Worm (Caenorhabditis elegans): ENCODE results near the gene ztf-31.

Gene ztf-31

DNA sequence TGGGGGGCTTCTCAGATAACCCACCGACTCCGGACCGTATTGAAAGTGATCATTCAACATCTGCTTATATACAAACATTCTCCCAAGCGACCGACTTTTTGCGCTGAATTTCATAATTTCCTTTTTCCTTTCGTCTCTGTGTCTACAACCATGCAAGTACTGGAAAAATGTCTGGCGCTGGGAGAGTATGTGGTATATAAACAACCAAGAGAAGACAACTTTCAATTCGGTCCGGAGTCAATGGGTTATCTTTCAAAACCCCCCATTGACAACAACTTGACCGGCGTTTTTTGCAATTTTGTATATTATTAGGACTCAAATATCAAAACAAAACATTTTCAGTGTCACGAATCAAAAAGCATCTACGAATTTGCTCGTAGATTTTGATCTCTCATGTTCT is 37.3 kb downstream of the ztf-31 start (continued):
- TF ChIP-seq die-1 (tag; optimal IDR thresholded peaks at IDR 0.05): peak; percentile 16
- peak; percentile 46; the same call in 1 of the 2 replicates for TF ChIP-seq attf-3 (GFP tag; conservative IDR thresholded peaks at IDR 0.05)
- no peak for TF ChIP-seq xnd-1 (tag; optimal IDR thresholded peaks at IDR 0.05)
- no peak for TF ChIP-seq him-1 (tag; optimal IDR thresholded peaks at IDR 0.05)
- TF ChIP-seq nhr-27 (tag; optimal IDR thresholded peaks at IDR 0.05): peak; percentile 30
- TF ChIP-seq tlf-1 (GFP tag; optimal IDR thresholded peaks at IDR 0.05): peak; percentile 51
- no peak for TF ChIP-seq fkh-3 (tag; optimal IDR thresholded peaks at IDR 0.05)
- peak; percentile 23 for TF ChIP-seq ets-4 (GFP tag; optimal IDR thresholded peaks at IDR 0.05)
- no peak for TF ChIP-seq madf-3 (GFP tag; IDR thresholded peaks at IDR 0.05)
- TF ChIP-seq lir-1 (GFP tag; conservative IDR thresholded peaks at IDR 0.05): no peak
- no peak for TF ChIP-seq efl-1 (GFP tag; optimal IDR thresholded peaks at IDR 0.05)
- TF ChIP-seq attf-5 (GFP tag; optimal IDR thresholded peaks at IDR 0.05): peak; percentile 58
- TF ChIP-seq ceh-91 (GFP tag; IDR thresholded peaks at IDR 0.05): no peak
- peak; percentile 62 for TF ChIP-seq madf-10 (tag; optimal IDR thresholded peaks at IDR 0.05)
- peak; percentile 49 for TF ChIP-seq snpc-1.3 (tag; optimal IDR thresholded peaks at IDR 0.05; ENCODE audit: insufficient read depth)
- no peak for TF ChIP-seq sdz-38 (tag; optimal IDR thresholded peaks at IDR 0.05)
- peak; percentile 79 for TF ChIP-seq C06A6.2 (GFP tag; conservative IDR thresholded peaks at IDR 0.05)
- no peak for TF ChIP-seq ama-1 (optimal IDR thresholded peaks at IDR 0.05)
- no peak for TF ChIP-seq ama-1 (GFP tag; optimal IDR thresholded peaks at IDR 0.05)
- TF ChIP-seq ceh-100 (GFP tag; IDR thresholded peaks at IDR 0.05): 0 out of 2 replicates have a peak, but pooled peaks have one; percentile 42
- TF ChIP-seq ceh-79 (tag; optimal IDR thresholded peaks at IDR 0.05): peak; percentile 67
- peak; percentile 83 for TF ChIP-seq gei-17 (GFP tag; optimal IDR thresholded peaks at IDR 0.05)
- TF ChIP-seq tbx-9 (tag; optimal IDR thresholded peaks at IDR 0.05; ENCODE audit: borderline replicate concordance): no peak
- no peak for TF ChIP-seq ztf-28 (GFP tag; IDR thresholded peaks at IDR 0.05)
- no peak for TF ChIP-seq F49E8.2 (tag; optimal IDR thresholded peaks at IDR 0.05; ENCODE audit: insufficient read depth)
- TF ChIP-seq ZK185.1 (tag; optimal IDR thresholded peaks at IDR 0.05; ENCODE audit: poor library complexity, severe bottlenecking): peak; percentile 79
- TF ChIP-seq attf-6 (GFP tag; IDR thresholded peaks at IDR 0.05): no peak
- TF ChIP-seq F52B5.7 (tag; optimal IDR thresholded peaks at IDR 0.05): peak; percentile 38
- TF ChIP-seq akir-1 (GFP tag; optimal IDR thresholded peaks at IDR 0.05): peak; percentile 37
- TF ChIP-seq ceh-27 (GFP tag; optimal IDR thresholded peaks at IDR 0.05): peak; percentile 72
- no peak for TF ChIP-seq nfya-1 (tag; optimal IDR thresholded peaks at IDR 0.05; ENCODE audit: borderline replicate concordance, insufficient read depth)
- peak; percentile 82 for TF ChIP-seq tbp1 (GFP tag; optimal IDR thresholded peaks at IDR 0.05)
- TF ChIP-seq snpc-3.4 (tag; optimal IDR thresholded peaks at IDR 0.05): peak; percentile 73
- TF ChIP-seq K12H6.12 (tag; optimal IDR thresholded peaks at IDR 0.05): peak; percentile 41
- TF ChIP-seq B0261.1 (tag; optimal IDR thresholded peaks at IDR 0.05): peak; percentile 81
- peak; percentile 81 for TF ChIP-seq atf-7 (tag; optimal IDR thresholded peaks at IDR 0.05)
- TF ChIP-seq lag-1 (GFP tag; IDR thresholded peaks at IDR 0.05): no peak
- TF ChIP-seq hlh-12 (tag; optimal IDR thresholded peaks at IDR 0.05): no peak
- TF ChIP-seq ceh-40 (GFP tag; IDR thresholded peaks at IDR 0.05): no peak
- no peak for TF ChIP-seq ekl-4 (GFP tag; IDR thresholded peaks at IDR 0.05)
- no peak for TF ChIP-seq let-526 (GFP tag; IDR thresholded peaks at IDR 0.05)
- no peak; the same call in 1 of the 2 replicates for TF ChIP-seq K11D2.4 (GFP tag; IDR thresholded peaks at IDR 0.05)
- no peak for TF ChIP-seq nhr-179 (tag; optimal IDR thresholded peaks at IDR 0.05)
- no peak for TF ChIP-seq unc-130 (GFP tag; optimal IDR thresholded peaks at IDR 0.05)
- TF ChIP-seq mel-28 (tag; optimal IDR thresholded peaks at IDR 0.05; ENCODE audit: borderline replicate concordance): no peak
- peak; percentile 52 for TF ChIP-seq nhr-80 (tag; optimal IDR thresholded peaks at IDR 0.05)
- TF ChIP-seq F37B4.10 (GFP tag; IDR thresholded peaks at IDR 0.05): no peak
- TF ChIP-seq Y56A3A.18 (GFP tag; IDR thresholded peaks at IDR 0.05): 0 out of 2 replicates have a peak, but pooled peaks have one; percentile 52
- TF ChIP-seq F22D6.2 (tag; optimal IDR thresholded peaks at IDR 0.05): peak; percentile 41
- TF ChIP-seq T26A5.8 (tag; optimal IDR thresholded peaks at IDR 0.05): no peak

All from whole organism, young adult.